Worm (Caenorhabditis elegans) whole organism, mixed stage, embryonic: ENCODE results near the gene sri-39.

Experiments
- bed-3 ChIP-seq: fragments of 200-800 bp; sonication (Bioruptor generic); optimal IDR thresholded peaks from 3 replicates; lab custom pipeline; 2018; ENCODE audit warnings: mild to moderate bottlenecking, missing genetic modification characterization, moderate library complexity, missing compliant biosample characterization
- ces-1 ChIP-seq: fragments of 150-350 bp; optimal IDR thresholded peaks from 2 replicates; lab custom pipeline; 2014; ENCODE audit warnings: missing biosample characterization, missing genetic modification reagents, missing genetic modification characterization
- hlh-1 ChIP-seq: fragments of 150-350 bp; optimal IDR thresholded peaks from 2 replicates; lab custom pipeline; 2014; ENCODE audit warnings: missing biosample characterization, missing genetic modification reagents, missing genetic modification characterization
- lin-32 ChIP-seq: fragments of 200-800 bp; sonication (Bioruptor generic); optimal IDR thresholded peaks from 2 replicates; lab custom pipeline; 2018; ENCODE audit warnings: mild to moderate bottlenecking, missing genetic modification characterization, missing compliant biosample characterization
- nhr-12 ChIP-seq: fragments of 150-350 bp; optimal IDR thresholded peaks from 2 replicates; lab custom pipeline; 2014; ENCODE audit warnings: missing biosample characterization, missing genetic modification characterization
- nhr-76 ChIP-seq: sonication (generic microtip); optimal IDR thresholded peaks from 2 replicates; lab custom pipeline; 2017; ENCODE audit warnings: missing biosample characterization, missing genetic modification characterization
- pha-4 ChIP-seq: fragments of 150-350 bp; optimal IDR thresholded peaks from 2 replicates; lab custom pipeline; 2018; ENCODE audit warnings: missing biosample characterization, missing genetic modification reagents, missing genetic modification characterization
- snpc-4 ChIP-seq: fragments of 150-350 bp; optimal IDR thresholded peaks from 2 replicates; lab custom pipeline; 2014; ENCODE audit warnings: missing biosample characterization, missing genetic modification characterization
- unc-39 ChIP-seq: fragments of 150-350 bp; optimal IDR thresholded peaks from 2 replicates; lab custom pipeline; 2014; ENCODE audit warnings: missing biosample characterization, missing genetic modification characterization
- unc-62 ChIP-seq: fragments of 150-350 bp; optimal IDR thresholded peaks from 2 replicates; lab custom pipeline; 2014; ENCODE audit warnings: missing biosample characterization, missing genetic modification reagents, missing genetic modification characterization
- ztf-11 ChIP-seq: fragments of 150-350 bp; optimal IDR thresholded peaks from 2 replicates; lab custom pipeline; 2014; ENCODE audit warnings: missing biosample characterization, missing genetic modification characterization

- no peak for TF ChIP-seq hlh-1 (tag; lab: Kevin White, UChicago)
- TF ChIP-seq ztf-11, result no peak
- TF ChIP-seq pha-4 (tag; lab: Kevin White, UChicago), result no peak
- no peak for TF ChIP-seq lin-32 (GFP tag; lab: Kevin White, UChicago)
- TF ChIP-seq snpc-4 (tag; lab: Kevin White, UChicago), result no peak
- TF ChIP-seq ces-1, result no peak
- no peak for TF ChIP-seq nhr-76 (tag; lab: Kevin White, UChicago)
- TF ChIP-seq unc-62 (GFP tag; lab: Kevin White, UChicago), result no peak
- no peak for TF ChIP-seq nhr-12 (tag; lab: Kevin White, UChicago)
- no peak for TF ChIP-seq bed-3 (GFP tag; lab: Kevin White, UChicago)
- TF ChIP-seq unc-39 (tag; lab: Kevin White, UChicago), result no peak
Measured at ce11 chrII:2586861-2587554, at the start of gene sri-39, which contains the start of gene F33H12.7.
